Fruit fly (Drosophila melanogaster) whole organism, embryonic: Measurements from ENCODE around the gene ND-13A.

ENCODE experiments used
- Awh ChIP-seq: fragments of 200-800 bp; sonication (Bioruptor generic); IDR thresholded peaks from 2 replicates; pipeline ENCODE4, ENCODE4 v1.3.6; 2022; ENCODE audit warnings: missing biosample characterization, missing genetic modification characterization
- Bdp1 ChIP-seq: fragments of 200-800 bp; sonication (Bioruptor generic); optimal IDR thresholded peaks from 3 replicates; lab custom pipeline; 2016; ENCODE audit warnings: missing biosample characterization, missing genetic modification characterization
- CG10462 ChIP-seq: fragments of 200-800 bp; sonication (Bioruptor generic); optimal IDR thresholded peaks from 2 replicates; lab custom pipeline; 2016; ENCODE audit warnings: missing biosample characterization, missing genetic modification characterization
- CG11085 ChIP-seq: fragments of 200-800 bp; sonication (Bioruptor generic); IDR thresholded peaks from 2 replicates; pipeline ENCODE4 v1.3.6; 2022; ENCODE audit warnings: missing biosample characterization, missing genetic modification characterization
- CG11247 ChIP-seq: fragments of 200-800 bp; sonication (Bioruptor generic); IDR thresholded peaks from 2 replicates; pipeline ENCODE4 v1.3.6; 2022; ENCODE audit warnings: missing biosample characterization, missing genetic modification characterization
- CG11723 ChIP-seq: fragments of 200-800 bp; sonication (Bioruptor generic); optimal IDR thresholded peaks from 2 replicates; lab custom pipeline; 2017; ENCODE audit warnings: missing biosample characterization, mild to moderate bottlenecking, missing genetic modification characterization
- CG12236 ChIP-seq: fragments of 200-800 bp; sonication (Bioruptor generic); optimal IDR thresholded peaks from 2 replicates; lab custom pipeline; 2016; ENCODE audit warnings: missing biosample characterization, missing genetic modification characterization
- CG13775 ChIP-seq: fragments of 200-800 bp; sonication (Bioruptor generic); optimal IDR thresholded peaks from 3 replicates; lab custom pipeline; 2017; ENCODE audit warnings: missing biosample characterization, mild to moderate bottlenecking, missing genetic modification characterization
- CG15514 ChIP-seq: fragments of 200-800 bp; sonication (Bioruptor generic); optimal IDR thresholded peaks from 3 replicates; lab custom pipeline; 2017; ENCODE audit warnings: missing biosample characterization, missing genetic modification characterization, mild to moderate bottlenecking, moderate library complexity, missing genetic modification reagents
- CG18619 ChIP-seq: fragments of 200-800 bp; sonication (Bioruptor generic); optimal IDR thresholded peaks from 3 replicates; lab custom pipeline; 2017; ENCODE audit warnings: missing biosample characterization, mild to moderate bottlenecking, missing genetic modification characterization
- CG33557 ChIP-seq: fragments of 200-800 bp; sonication (Bioruptor generic); optimal IDR thresholded peaks from 2 replicates; lab custom pipeline; 2019; ENCODE audit warnings: missing biosample characterization, mild to moderate bottlenecking, missing genetic modification characterization, moderate library complexity
- CG3407 ChIP-seq: fragments of 200-800 bp; sonication (Bioruptor generic); optimal IDR thresholded peaks from 2 replicates; lab custom pipeline; 2018; ENCODE audit warnings: missing biosample characterization, mild to moderate bottlenecking, missing genetic modification characterization
- CG4820 ChIP-seq: fragments of 200-800 bp; sonication (Bioruptor generic); optimal IDR thresholded peaks from 3 replicates; lab custom pipeline; 2016; ENCODE audit warnings: missing biosample characterization, missing genetic modification characterization
- CG7271 ChIP-seq: fragments of 200-800 bp; sonication (Bioruptor generic); optimal IDR thresholded peaks from 2 replicates; lab custom pipeline; 2018; ENCODE audit warnings: missing biosample characterization, mild to moderate bottlenecking, missing genetic modification characterization, moderate library complexity
- CG7357 ChIP-seq: fragments of 200-800 bp; sonication (Bioruptor generic); IDR thresholded peaks from 3 replicates; pipeline ENCODE4 v1.3.6; 2022; ENCODE audit warnings: missing biosample characterization, missing genetic modification characterization
- CG7556 ChIP-seq: fragments of 200-800 bp; sonication (Bioruptor generic); optimal IDR thresholded peaks from 2 replicates; lab custom pipeline; 2017; ENCODE audit warnings: missing biosample characterization, mild to moderate bottlenecking, missing genetic modification characterization
- CG9932 ChIP-seq: fragments of 200-800 bp; sonication (Bioruptor generic); IDR thresholded peaks from 2 replicates; pipeline ENCODE4 v1.3.6; 2022; ENCODE audit warnings: missing biosample characterization, missing genetic modification characterization
- CHES-1-like ChIP-seq: fragments of 200-800 bp; sonication (Bioruptor generic); optimal IDR thresholded peaks from 2 replicates; lab custom pipeline; 2016; ENCODE audit warnings: missing biosample characterization, missing genetic modification characterization
- Dad ChIP-seq: fragments of 200-800 bp; sonication (Bioruptor generic); optimal IDR thresholded peaks from 3 replicates; lab custom pipeline; 2016; ENCODE audit warnings: missing biosample characterization, missing genetic modification characterization
- Doc3 ChIP-seq: fragments of 200-800 bp; sonication (Bioruptor generic); IDR thresholded peaks from 3 replicates; pipeline ENCODE4 v1.3.6; 2022; ENCODE audit warnings: missing biosample characterization, missing genetic modification characterization; ENCODE audit not compliant: partially characterized antibody
- GATAe ChIP-seq: fragments of 200-800 bp; sonication (Bioruptor generic); conservative IDR thresholded peaks from 2 replicates; pipeline ENCODE4 v1.3.6; 2022; ENCODE audit warnings: missing biosample characterization, missing genetic modification characterization
- Gsc ChIP-seq: fragments of 200-800 bp; sonication (Bioruptor generic); IDR thresholded peaks from 2 replicates; pipeline ENCODE4 v1.3.6; 2022; ENCODE audit warnings: missing biosample characterization, missing genetic modification characterization
- HLHmδ ChIP-seq: fragments of 200-800 bp; sonication (Bioruptor generic); optimal IDR thresholded peaks from 2 replicates; lab custom pipeline; 2018; ENCODE audit warnings: missing biosample characterization, mild to moderate bottlenecking, missing genetic modification characterization, moderate library complexity
- Hmx ChIP-seq: fragments of 200-800 bp; sonication (Bioruptor generic); optimal IDR thresholded peaks from 2 replicates; lab custom pipeline; 2016; ENCODE audit warnings: missing biosample characterization, missing genetic modification characterization
- Mad ChIP-seq: fragments of 200-800 bp; sonication (Bioruptor generic); optimal IDR thresholded peaks from 2 replicates; lab custom pipeline; 2016; ENCODE audit warnings: missing biosample characterization, missing genetic modification characterization
- NFAT ChIP-seq: fragments of 200-800 bp; sonication (Bioruptor generic); IDR thresholded peaks from 2 replicates; pipeline ENCODE4 v1.3.6; 2022; ENCODE audit warnings: missing biosample characterization, missing genetic modification characterization
- Optix ChIP-seq: fragments of 200-800 bp; sonication (Bioruptor generic); IDR thresholded peaks from 3 replicates; pipeline ENCODE4 v1.3.6; 2022; ENCODE audit warnings: missing biosample characterization, missing genetic modification characterization
- Pdp1 ChIP-seq, 2 experiments: fragments of 200-800 bp; sonication (Bioruptor generic); optimal IDR thresholded peaks; 3 replicates each; lab custom pipeline; 2016; ENCODE audit warnings: missing biosample characterization in 2 of 2, missing genetic modification characterization in 2 of 2, mild to moderate bottlenecking in 1 of 2, moderate library complexity in 1 of 2
- Tbp ChIP-seq: fragments of >200 bp; optimal IDR thresholded peaks from 2 replicates; lab custom pipeline; 2018; ENCODE audit warnings: missing biosample characterization, missing genetic modification characterization
- YL-1 ChIP-seq: fragments of 200-800 bp; sonication (Bioruptor generic); optimal IDR thresholded peaks from 3 replicates; lab custom pipeline; 2017; ENCODE audit warnings: missing biosample characterization, mild to moderate bottlenecking, missing genetic modification characterization
- bcd ChIP-seq: fragments of 200-800 bp; sonication (Bioruptor generic); optimal IDR thresholded peaks from 2 replicates; lab custom pipeline; 2017; ENCODE audit warnings: missing biosample characterization, mild to moderate bottlenecking, missing genetic modification characterization
- btn ChIP-seq: fragments of 200-800 bp; sonication (Bioruptor generic); optimal IDR thresholded peaks from 2 replicates; lab custom pipeline; 2016; ENCODE audit warnings: missing biosample characterization, missing genetic modification characterization
- chinmo ChIP-seq: fragments of 200-800 bp; sonication (Bioruptor generic); IDR thresholded peaks from 4 replicates; pipeline ENCODE4 v1.3.6; 2022; ENCODE audit warnings: missing biosample characterization, missing genetic modification characterization; ENCODE audit not compliant: partially characterized antibody
- crol ChIP-seq: fragments of 200-800 bp; sonication (Bioruptor generic); IDR thresholded peaks from 2 replicates; pipeline ENCODE4 v1.3.6; 2022; ENCODE audit warnings: missing biosample characterization, missing genetic modification characterization
- emc ChIP-seq: fragments of 200-800 bp; sonication (Bioruptor generic); optimal IDR thresholded peaks from 2 replicates; lab custom pipeline; 2016; ENCODE audit warnings: missing biosample characterization, missing genetic modification characterization
- eyg ChIP-seq: fragments of 200-800 bp; sonication (Bioruptor generic); optimal IDR thresholded peaks from 3 replicates; lab custom pipeline; 2016; ENCODE audit warnings: missing biosample characterization, missing genetic modification characterization
- fd3F ChIP-seq: fragments of 200-800 bp; sonication (Bioruptor generic); optimal IDR thresholded peaks from 2 replicates; lab custom pipeline; 2018; ENCODE audit warnings: missing biosample characterization, mild to moderate bottlenecking, missing genetic modification characterization, moderate library complexity
- gsb-n ChIP-seq: fragments of 200-800 bp; sonication (Bioruptor generic); optimal IDR thresholded peaks from 3 replicates; lab custom pipeline; 2018; ENCODE audit warnings: missing biosample characterization, mild to moderate bottlenecking, missing genetic modification characterization
- insv ChIP-seq, 2 experiments: fragments of 200-800 bp; sonication (Bioruptor generic); optimal IDR thresholded peaks; 3 replicates each; lab custom pipeline; 2016 to 2018; ENCODE audit warnings: missing biosample characterization in 2 of 2, missing genetic modification characterization in 2 of 2
- lilli ChIP-seq: fragments of 200-800 bp; sonication (Bioruptor generic); optimal IDR thresholded peaks from 3 replicates; lab custom pipeline; 2016; ENCODE audit warnings: missing biosample characterization, missing genetic modification characterization
- lola ChIP-seq, 3 experiments: fragments of >200 bp in 2 of 3; fragments of 200-800 bp in 1 of 3; sonication (Bioruptor generic) in 1 of 3; optimal IDR thresholded peaks; 2 replicates each; lab custom pipeline; 2017 to 2019; ENCODE audit warnings: missing biosample characterization in 3 of 3, missing genetic modification characterization in 3 of 3, mild to moderate bottlenecking in 1 of 3, moderate library complexity in 1 of 3
- lov ChIP-seq, 2 experiments: fragments of 200-800 bp in 1 of 2; fragments of >200 bp in 1 of 2; sonication (Bioruptor generic) in 1 of 2; IDR thresholded peaks in 1 of 2; optimal IDR thresholded peaks in 1 of 2; 2 replicates in 1 of 2; 3 replicates in 1 of 2; pipeline versions ENCODE4 v1.3.6 to Lab custom; 2017 to 2022; ENCODE audit warnings: missing biosample characterization in 1 of 2, missing genetic modification characterization in 1 of 2
- repo ChIP-seq: fragments of 200-800 bp; sonication (Bioruptor generic); optimal IDR thresholded peaks from 2 replicates; lab custom pipeline; 2016; ENCODE audit warnings: missing biosample characterization, missing genetic modification characterization
- ro ChIP-seq: fragments of 200-800 bp; sonication (Bioruptor generic); IDR thresholded peaks from 2 replicates; pipeline ENCODE4 v1.3.6; 2022; ENCODE audit warnings: missing biosample characterization, missing genetic modification characterization
- ssp ChIP-seq: fragments of 200-800 bp; sonication (Bioruptor generic); IDR thresholded peaks from 2 replicates; pipeline ENCODE4 v1.3.6; 2022; ENCODE audit warnings: missing biosample characterization, missing genetic modification characterization
- stc ChIP-seq: fragments of 200-800 bp; sonication (Bioruptor generic); IDR thresholded peaks from 2 replicates; pipeline ENCODE4 v1.3.6; 2022; ENCODE audit warnings: missing biosample characterization, missing genetic modification characterization
- stwl ChIP-seq: fragments of 200-800 bp; sonication (Bioruptor generic); optimal IDR thresholded peaks from 3 replicates; lab custom pipeline; 2018; ENCODE audit warnings: missing biosample characterization, mild to moderate bottlenecking, missing genetic modification characterization, moderate library complexity
- tna ChIP-seq: fragments of 200-800 bp; sonication (Bioruptor generic); IDR thresholded peaks from 2 replicates; pipeline ENCODE4 v1.3.6; 2022; ENCODE audit warnings: missing biosample characterization, missing genetic modification characterization; ENCODE audit not compliant: partially characterized antibody
- usp ChIP-seq: fragments of >200 bp; optimal IDR thresholded peaks from 2 replicates; lab custom pipeline; 2017; ENCODE audit warnings: missing biosample characterization, missing genetic modification characterization
- yki ChIP-seq: fragments of >200 bp; optimal IDR thresholded peaks from 3 replicates; lab custom pipeline; 2018
- zfh1 ChIP-seq: fragments of 200-800 bp; sonication (Bioruptor generic); IDR thresholded peaks from 3 replicates; pipeline ENCODE4 v1.3.6; 2022; ENCODE audit warnings: missing biosample characterization, missing genetic modification characterization

The ND-13A gene

dm6 chr2L:5099790-5100360 is at the start of gene ND-13A (continued):
- TF ChIP-seq Hmx (GFP tag; lab: Kevin White, UChicago) (no peak), CG10462 (GFP tag; lab: Kevin White, UChicago) (peak; percentile 11), CHES-1-like (no peak), tna (GFP tag; lab: Robert Waterston, UW) (no peak), Optix (no peak), btn (no peak), yki (lab: Kevin White, UChicago) (no peak), CG7271 (no peak), Bdp1 (GFP tag; lab: Kevin White, UChicago) (no peak), Pdp1 (GFP tag; optimal IDR thresholded peaks at IDR 0.05; lab: Kevin White, UChicago) (peak in 1 of 2 experiments; percentile 93), ro (GFP tag; lab: Robert Waterston, UW) (no peak), Mad (no peak), CG9932 (no peak), zfh1 (GFP tag; lab: Robert Waterston, UW) (no peak), CG7556 (no peak), Doc3 (GFP tag; lab: Robert Waterston, UW) (peak; percentile 30; the same call in 1 of the 3 replicates), chinmo (GFP tag; lab: Robert Waterston, UW) (no peak), Tbp (GFP tag; lab: Kevin White, UChicago) (no peak), stwl (tag; lab: Kevin White, UChicago) (peak; percentile 87), bcd (GFP tag; lab: Kevin White, UChicago) (no peak), lov (optimal IDR thresholded peaks at IDR 0.05; lab: Kevin White, UChicago) (no peak), lov (GFP tag; IDR thresholded peaks at IDR 0.05; lab: Robert Waterston, UW) (no peak), CG33557 (no peak), CG11247 (GFP tag; lab: Robert Waterston, UW) (no peak), Gsc (GFP tag; lab: Robert Waterston, UW) (no peak), CG4820 (GFP tag; lab: Kevin White, UChicago) (no peak), CG13775 (no peak), CG11723 (GFP tag; lab: Kevin White, UChicago) (no peak), YL-1 (GFP tag; lab: Kevin White, UChicago) (peak; percentile 67), gsb-n (no peak), lilli (GFP tag; lab: Kevin White, UChicago) (no peak), CG18619 (GFP tag; lab: Kevin White, UChicago) (no peak), fd3F (no peak), stc (GFP tag; lab: Robert Waterston, UW) (peak; percentile 9; the same call in 1 of the 2 replicates), ssp (GFP tag; lab: Robert Waterston, UW) (no peak), crol (no peak), NFAT (GFP tag; lab: Robert Waterston, UW) (no peak), CG12236 (no peak), CG3407 (GFP tag; lab: Kevin White, UChicago) (no peak), eyg (GFP tag; lab: Kevin White, UChicago) (no peak), CG7357 (GFP tag; lab: Robert Waterston, UW) (no peak), insv (GFP tag; optimal IDR thresholded peaks at IDR 0.05; lab: Kevin White, UChicago) (no peak), Awh (GFP tag; lab: Robert Waterston, UW) (no peak), Dad (GFP tag; lab: Kevin White, UChicago) (no peak), repo (GFP tag; lab: Kevin White, UChicago) (no peak), usp (GFP tag; lab: Kevin White, UChicago) (no peak), emc (GFP tag; lab: Kevin White, UChicago) (no peak), CG11085 (GFP tag; lab: Robert Waterston, UW) (no peak), lola (GFP tag; optimal IDR thresholded peaks at IDR 0.05; lab: Kevin White, UChicago) (no peak), CG15514 (GFP tag; lab: Kevin White, UChicago) (peak; percentile 44), HLHmδ (GFP tag; lab: Kevin White, UChicago) (no peak), GATAe (no peak)
